Worm (Caenorhabditis elegans): ENCODE measurements around the gene tag-153.

Gene tag-153

ce11 chrV:9336462-9336861 lies 13.6 kb downstream of the tag-153 start, which contains the start of gene coq-6:
Gene coq-6, plus strand, starts transcription at chrV:9336762.
- TF ChIP-seq mab-5 (tag; optimal IDR thresholded peaks at IDR 0.05) (no peak), nhr-12 (tag; optimal IDR thresholded peaks at IDR 0.05) (no peak), bed-3 (GFP tag; optimal IDR thresholded peaks at IDR 0.05) (no peak), mep-1 (tag; optimal IDR thresholded peaks at IDR 0.05) (no peak), blmp-1 (tag; optimal IDR thresholded peaks at IDR 0.05) (no peak), hlh-1 (tag; optimal IDR thresholded peaks at IDR 0.05) (no peak), ceh-83 (GFP tag; optimal IDR thresholded peaks at IDR 0.05) (no peak), zip-8 (tag; optimal IDR thresholded peaks at IDR 0.05) (no peak), unc-120 (tag; optimal IDR thresholded peaks at IDR 0.05; ENCODE audit: poor library complexity, severe bottlenecking) (no peak), pha-4 (tag; optimal IDR thresholded peaks at IDR 0.05) (no peak), elt-3 (tag; optimal IDR thresholded peaks at IDR 0.05) (no peak), drap-1 (GFP tag; optimal IDR thresholded peaks at IDR 0.05) (no peak)

ce11 chrV:9338452-9338851 lies 15.6 kb downstream of the tag-153 start:
- TF ChIP-seq ces-1 (GFP tag; optimal IDR thresholded peaks at IDR 0.05): no peak
- TF ChIP-seq pha-4 (tag; optimal IDR thresholded peaks at IDR 0.05): no peak
- TF ChIP-seq nhr-28 (tag; optimal IDR thresholded peaks at IDR 0.05): no peak
- TF ChIP-seq mep-1 (tag; optimal IDR thresholded peaks at IDR 0.05): no peak
- TF ChIP-seq lin-13 (tag; optimal IDR thresholded peaks at IDR 0.05): no peak
- no peak for TF ChIP-seq nhr-2 (tag; optimal IDR thresholded peaks at IDR 0.05)
- TF ChIP-seq lin-32 (GFP tag; optimal IDR thresholded peaks at IDR 0.05): no peak
- no peak for TF ChIP-seq bed-3 (GFP tag; optimal IDR thresholded peaks at IDR 0.05)
- TF ChIP-seq snpc-4 (tag; optimal IDR thresholded peaks at IDR 0.05): no peak
- TF ChIP-seq drap-1 (GFP tag; optimal IDR thresholded peaks at IDR 0.05): no peak
- no peak for TF ChIP-seq tbx-8 (GFP tag; optimal IDR thresholded peaks at IDR 0.05)
- TF ChIP-seq mab-5 (tag; optimal IDR thresholded peaks at IDR 0.05): no peak
- no peak for TF ChIP-seq ztf-11 (tag; optimal IDR thresholded peaks at IDR 0.05)
- TF ChIP-seq blmp-1 (tag; optimal IDR thresholded peaks at IDR 0.05): no peak

ce11 chrV:9340318-9340717 lies 17.4 kb downstream of the tag-153 start:
- TF ChIP-seq nhr-2 (tag; optimal IDR thresholded peaks at IDR 0.05): no peak
- TF ChIP-seq lsy-2 (tag; optimal IDR thresholded peaks at IDR 0.05): no peak
- TF ChIP-seq mep-1 (tag; optimal IDR thresholded peaks at IDR 0.05): no peak
- no peak for TF ChIP-seq hlh-1 (tag; optimal IDR thresholded peaks at IDR 0.05)
- no peak for TF ChIP-seq lin-32 (GFP tag; optimal IDR thresholded peaks at IDR 0.05)
- no peak for TF ChIP-seq pha-4 (tag; optimal IDR thresholded peaks at IDR 0.05)
- TF ChIP-seq mls-2 (tag; optimal IDR thresholded peaks at IDR 0.05): no peak
- TF ChIP-seq zip-8 (tag; optimal IDR thresholded peaks at IDR 0.05): no peak
- TF ChIP-seq ham-2 (GFP tag; optimal IDR thresholded peaks at IDR 0.05): no peak
- no peak for TF ChIP-seq ceh-83 (GFP tag; optimal IDR thresholded peaks at IDR 0.05)
- TF ChIP-seq ceh-43 (GFP tag; optimal IDR thresholded peaks at IDR 0.05): no peak
- no peak for TF ChIP-seq ces-1 (GFP tag; optimal IDR thresholded peaks at IDR 0.05)

- no peak for TF ChIP-seq unc-120 (tag; optimal IDR thresholded peaks at IDR 0.05; ENCODE audit: poor library complexity, severe bottlenecking)
- TF ChIP-seq ztf-11 (tag; optimal IDR thresholded peaks at IDR 0.05): no peak
- TF ChIP-seq M03D4.4 (tag; optimal IDR thresholded peaks at IDR 0.05): no peak
- no peak for TF ChIP-seq flh-1 (GFP tag; optimal IDR thresholded peaks at IDR 0.05)
- TF ChIP-seq unc-39 (tag; optimal IDR thresholded peaks at IDR 0.05): no peak
- no peak for TF ChIP-seq nhr-28 (tag; optimal IDR thresholded peaks at IDR 0.05)
- no peak for TF ChIP-seq lsy-2 (tag; optimal IDR thresholded peaks at IDR 0.05)
- TF ChIP-seq ces-1 (GFP tag; optimal IDR thresholded peaks at IDR 0.05): no peak
- TF ChIP-seq snpc-4 (tag; optimal IDR thresholded peaks at IDR 0.05): no peak
- TF ChIP-seq pha-4 (tag; optimal IDR thresholded peaks at IDR 0.05): no peak
Measured at ce11 chrV:9342965-9343628, 20.2 kb downstream of the tag-153 start.

ce11 chrV:9343629-9344624 lies 21.0 kb downstream of the tag-153 start, which contains the start of gene tos-1:
Gene tos-1, minus strand, starts transcription at chrV:9344203.
- TF ChIP-seq tbx-8 (GFP tag; optimal IDR thresholded peaks at IDR 0.05): peak; percentile 45
- no peak for TF ChIP-seq blmp-1 (tag; optimal IDR thresholded peaks at IDR 0.05)
- peak; percentile 89 for TF ChIP-seq lsy-2 (tag; optimal IDR thresholded peaks at IDR 0.05)
- TF ChIP-seq elt-3 (tag; optimal IDR thresholded peaks at IDR 0.05): peak; percentile 74
- TF ChIP-seq zip-8 (tag; optimal IDR thresholded peaks at IDR 0.05): no peak
- peak; percentile 94 for TF ChIP-seq unc-62 (GFP tag; optimal IDR thresholded peaks at IDR 0.05)
- no peak for TF ChIP-seq snpc-4 (tag; optimal IDR thresholded peaks at IDR 0.05)
- peak; percentile 97 for TF ChIP-seq sptf-1 (tag; optimal IDR thresholded peaks at IDR 0.05)
- TF ChIP-seq elt-1 (tag; optimal IDR thresholded peaks at IDR 0.05; ENCODE audit: borderline replicate concordance, insufficient read depth): peak; percentile 52
- TF ChIP-seq flh-1 (GFP tag; optimal IDR thresholded peaks at IDR 0.05): peak; percentile 27
- TF ChIP-seq nhr-237 (tag; optimal IDR thresholded peaks at IDR 0.05): peak; percentile 98
- peak; percentile 51 for TF ChIP-seq lin-32 (GFP tag; optimal IDR thresholded peaks at IDR 0.05)
- TF ChIP-seq mep-1 (tag; optimal IDR thresholded peaks at IDR 0.05): peak; percentile 99
- peak; percentile 93 for TF ChIP-seq unc-39 (tag; optimal IDR thresholded peaks at IDR 0.05)
- TF ChIP-seq mab-5 (tag; optimal IDR thresholded peaks at IDR 0.05): peak; percentile 63
- TF ChIP-seq nhr-12 (tag; optimal IDR thresholded peaks at IDR 0.05): peak; percentile 93
- peak; percentile 52 for TF ChIP-seq nhr-2 (tag; optimal IDR thresholded peaks at IDR 0.05)
- peak; percentile 92 for TF ChIP-seq cnd-1 (tag; optimal IDR thresholded peaks at IDR 0.05)
- peak; percentile 81 for TF ChIP-seq nhr-28 (tag; optimal IDR thresholded peaks at IDR 0.05)
- peak; percentile 57 for TF ChIP-seq hlh-1 (tag; optimal IDR thresholded peaks at IDR 0.05)
- peak; percentile 77 for TF ChIP-seq bed-3 (GFP tag; optimal IDR thresholded peaks at IDR 0.05)
- peak; percentile 82 for TF ChIP-seq ceh-83 (GFP tag; optimal IDR thresholded peaks at IDR 0.05)
- TF ChIP-seq ham-2 (GFP tag; optimal IDR thresholded peaks at IDR 0.05): peak; percentile 96
- no peak for TF ChIP-seq nhr-76 (tag; optimal IDR thresholded peaks at IDR 0.05)
- peak; percentile 96 for TF ChIP-seq ztf-11 (tag; optimal IDR thresholded peaks at IDR 0.05)
- TF ChIP-seq unc-120 (tag; optimal IDR thresholded peaks at IDR 0.05; ENCODE audit: poor library complexity, severe bottlenecking): peak; percentile 86
- peak; percentile 98 for TF ChIP-seq lin-13 (tag; optimal IDR thresholded peaks at IDR 0.05)
- TF ChIP-seq mls-2 (tag; optimal IDR thresholded peaks at IDR 0.05): peak; percentile 96
